Fruit fly (Drosophila melanogaster) ovary, adult (tissue): ENCODE measurements around the gene CG11686.

Experiments
- CG17801 ChIP-seq: fragments of 200-800 bp; optimal IDR thresholded peaks from 2 replicates; lab custom pipeline; 2019; ENCODE audit warnings: missing biosample characterization, mild to moderate bottlenecking, missing genetic modification characterization, moderate library complexity; ENCODE audit not compliant: partially characterized antibody

CG11686 gene

DNA sequence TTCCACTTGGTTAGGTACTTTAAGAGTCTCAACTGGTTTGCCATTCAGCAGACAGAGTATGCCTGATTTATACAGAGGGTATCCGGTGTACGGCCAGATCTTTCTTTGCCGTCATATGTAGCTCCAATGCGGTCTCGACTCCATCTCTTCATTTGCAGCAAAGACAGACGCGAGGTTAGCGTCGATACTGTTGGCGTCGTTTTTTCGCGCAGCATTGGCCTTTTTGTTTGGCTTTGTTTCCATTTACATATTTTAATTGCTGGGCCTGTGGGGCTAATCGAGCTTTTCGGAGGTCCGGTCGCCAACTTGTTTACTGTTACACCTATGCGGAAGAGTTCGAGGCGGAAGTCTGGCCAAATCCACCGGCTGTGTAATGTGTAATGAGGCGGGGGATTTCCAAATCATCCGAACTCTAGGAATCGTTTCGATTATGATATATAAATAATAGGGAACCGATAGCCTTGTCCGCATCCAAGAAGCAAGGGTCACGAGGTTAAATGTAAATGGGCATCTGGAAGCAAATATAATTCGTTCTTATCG, 14.2 kb downstream of the CG11686 start:
- TF ChIP-seq CG17801: no peak

DNA sequence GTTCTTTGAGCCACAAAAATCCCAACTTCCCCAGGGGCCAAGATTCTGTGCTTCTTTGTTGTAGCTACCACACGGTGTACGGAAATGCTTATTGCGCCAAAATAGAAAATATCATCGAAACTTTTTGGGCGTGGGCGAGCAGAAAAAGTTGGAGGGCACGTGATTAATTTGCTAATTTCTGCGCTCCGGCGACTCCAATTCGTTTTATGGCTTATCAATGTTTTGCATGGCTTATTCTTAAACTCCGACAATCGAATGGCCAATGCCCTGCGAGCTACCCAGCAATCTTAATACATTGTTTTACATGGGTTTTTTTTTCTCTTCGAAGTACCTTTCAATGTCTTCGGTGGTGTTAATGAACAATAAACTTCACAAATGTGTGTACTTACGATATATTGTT, 15.3 kb downstream of the CG11686 start:
- no peak for TF ChIP-seq CG17801

DNA sequence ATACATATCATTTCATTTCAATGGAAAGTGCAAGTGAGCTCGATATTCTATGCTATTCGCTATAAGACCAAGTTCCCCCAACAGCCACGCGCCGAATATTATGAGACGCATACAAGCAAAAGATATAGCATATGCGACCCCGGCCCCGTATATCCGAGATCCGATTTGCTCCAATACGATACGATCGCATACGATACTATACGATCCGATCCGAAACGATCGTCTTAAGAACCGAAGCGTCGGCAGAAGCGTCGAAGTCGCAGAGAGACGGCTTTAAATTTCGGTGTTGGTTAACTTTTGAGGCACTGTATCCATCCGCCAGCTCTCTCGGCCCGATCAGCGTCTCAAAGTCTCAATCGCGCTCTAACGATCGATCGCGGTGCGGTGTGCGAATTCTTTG, 19.3 kb downstream of the CG11686 start, which contains the start of gene CG8630:
Gene CG8630 (plus strand): TSS at position 303 of the 400 bp plus-strand sequence.
- no peak for TF ChIP-seq CG17801

DNA sequence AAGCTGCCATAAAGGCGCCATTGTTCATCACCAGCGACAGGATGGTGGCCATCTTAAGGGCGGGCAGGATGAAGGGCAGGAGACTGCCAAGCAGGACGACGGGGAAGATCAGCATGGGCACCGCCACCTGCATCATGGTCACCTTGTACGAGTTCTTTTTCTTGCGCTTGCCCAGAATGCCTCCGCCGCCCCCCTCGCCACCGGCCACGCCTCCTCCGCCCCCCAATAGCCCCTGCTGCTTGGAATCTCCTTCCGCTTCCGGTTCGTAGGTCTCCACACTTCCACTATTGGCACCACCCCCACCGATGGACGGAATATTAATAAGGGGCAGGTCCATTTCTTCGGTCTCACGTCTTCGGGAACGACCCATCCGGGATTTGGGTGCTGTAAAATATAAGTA, 25.0 kb downstream of the CG11686 start:
- no peak for TF ChIP-seq CG17801

DNA sequence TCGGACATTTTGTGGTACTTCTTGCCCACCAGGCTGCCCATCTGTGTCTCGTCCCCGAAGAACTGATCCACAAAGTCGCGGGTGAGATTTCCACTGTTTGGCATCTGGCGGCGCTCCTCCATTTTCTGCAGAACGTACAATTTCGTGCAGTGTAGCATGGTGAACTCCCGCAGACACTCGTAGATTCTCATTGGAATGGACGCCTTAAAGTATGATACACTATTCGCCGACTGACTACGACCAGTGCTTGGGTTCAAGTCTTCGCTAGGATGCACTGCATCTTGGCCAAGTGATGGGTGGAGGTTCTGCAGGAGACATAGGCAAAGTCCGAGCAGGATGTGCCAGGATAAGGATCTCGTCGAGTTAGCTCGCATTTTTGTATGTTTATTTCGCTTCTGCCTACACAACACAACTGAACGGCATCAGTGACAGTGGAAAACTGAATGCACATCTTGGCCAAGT, 26.0 kb downstream of the CG11686 start, which contains the start of gene CG15888:
Gene CG15888 (minus strand): TSS at position 412 of the 462 bp plus-strand sequence.
- no peak for TF ChIP-seq CG17801

DNA sequence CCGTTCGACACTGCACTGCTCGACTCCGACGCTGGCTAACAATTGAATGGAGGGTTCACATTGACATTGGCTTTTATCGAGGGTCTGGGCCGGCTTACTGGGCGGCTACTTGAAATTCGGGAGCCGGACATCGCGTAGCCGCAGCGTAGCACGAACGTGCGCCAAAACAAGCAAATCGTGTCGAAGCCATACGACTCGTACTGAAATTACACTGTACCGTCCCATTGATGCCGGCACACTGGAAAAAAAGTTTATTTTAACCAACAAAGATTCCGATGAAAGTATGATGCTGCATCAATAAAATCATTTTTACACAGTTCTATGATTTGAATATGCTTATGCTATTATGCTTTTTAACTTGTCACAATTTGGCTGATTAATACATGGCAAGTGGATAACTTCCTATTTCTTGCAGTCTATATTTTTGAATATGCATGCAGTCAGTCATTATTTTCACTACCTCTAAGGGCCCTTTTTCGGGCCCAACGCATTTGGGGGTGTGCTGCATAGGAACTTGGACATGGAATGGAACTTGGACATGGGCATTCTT, 28.7 kb downstream of the CG11686 start, which contains the start of gene apn:
Gene apn (minus strand): TSS at position 51 of the 550 bp plus-strand sequence.
- no peak for TF ChIP-seq CG17801

DNA sequence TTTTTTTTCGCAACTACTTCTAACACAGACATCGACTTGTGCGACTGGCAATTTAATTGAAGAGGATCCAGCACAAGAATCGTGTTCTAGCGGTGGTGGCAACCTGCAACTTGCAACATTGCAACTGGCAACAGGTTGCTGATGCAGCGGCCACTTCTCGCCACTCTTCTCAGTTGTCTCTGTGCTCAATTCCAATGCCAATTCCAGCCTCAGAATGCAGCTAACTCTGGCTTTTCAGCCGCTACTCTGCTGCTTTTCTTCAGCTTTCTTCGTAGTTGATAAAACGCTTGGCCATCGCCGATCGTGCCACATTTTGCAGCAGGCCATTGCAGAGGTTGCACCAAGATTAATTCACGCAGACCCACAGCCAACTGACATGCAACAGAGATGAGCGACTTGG, 30.2 kb downstream of the CG11686 start, which contains the start of gene Osi22:
Gene Osi22 (plus strand): TSS at position 301 of the 400 bp plus-strand sequence.
- no peak for TF ChIP-seq CG17801

DNA sequence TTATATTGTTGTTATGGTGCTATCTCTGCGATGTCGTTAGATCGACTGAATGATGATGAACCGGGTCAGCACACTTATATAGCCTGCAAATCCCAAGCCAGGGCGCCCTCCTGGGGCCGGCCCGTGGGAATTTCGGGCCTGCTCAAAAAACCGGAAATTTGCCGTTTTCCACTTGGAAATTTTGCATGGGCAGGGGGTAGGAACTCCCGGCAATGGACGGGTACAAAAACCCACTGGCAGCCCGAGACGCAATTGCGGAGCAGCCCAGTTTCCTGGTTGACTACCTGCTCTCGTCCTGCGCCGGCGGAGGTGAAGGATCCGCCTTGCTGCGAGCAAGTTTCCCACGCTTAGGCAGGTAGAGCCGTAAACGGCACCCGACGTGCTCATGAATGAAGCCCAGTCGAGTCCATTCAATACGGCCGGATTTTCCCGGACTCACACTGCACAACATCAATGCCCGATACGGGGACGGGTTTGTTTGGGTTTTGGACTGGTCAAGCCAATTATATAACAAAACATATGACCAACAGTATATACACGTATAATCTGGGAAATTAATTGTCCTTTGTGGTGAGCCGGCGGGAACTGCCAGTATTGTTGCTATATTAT, 33.1 kb downstream of the CG11686 start, which contains the start of gene wntD:
Gene wntD (minus strand): TSS at position 51 of the 609 bp plus-strand sequence.
- TF ChIP-seq CG17801: no peak

DNA sequence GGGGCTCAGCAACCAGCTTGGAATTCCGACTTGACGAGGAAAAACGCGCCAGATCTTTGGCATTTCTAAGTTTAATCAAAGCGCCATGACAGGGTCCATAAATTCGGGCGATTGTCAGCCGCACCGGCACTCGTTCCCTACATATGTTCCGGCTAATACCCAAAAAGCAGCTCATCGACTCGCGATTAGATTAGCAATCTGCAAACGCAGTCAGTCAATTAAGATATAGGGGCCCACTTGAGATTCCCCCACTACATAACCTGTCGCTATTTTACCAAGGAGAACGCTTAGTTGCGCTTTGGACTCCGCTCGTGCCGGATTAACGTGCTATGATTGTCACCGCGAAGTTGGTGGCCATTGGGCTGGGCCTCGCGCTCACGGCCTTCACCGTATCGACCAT, 34.3 kb downstream of the CG11686 start, which contains the start of gene CG8773:
Gene CG8773 (plus strand): TSS at position 288 of the 400 bp plus-strand sequence.
- no peak for TF ChIP-seq CG17801

DNA sequence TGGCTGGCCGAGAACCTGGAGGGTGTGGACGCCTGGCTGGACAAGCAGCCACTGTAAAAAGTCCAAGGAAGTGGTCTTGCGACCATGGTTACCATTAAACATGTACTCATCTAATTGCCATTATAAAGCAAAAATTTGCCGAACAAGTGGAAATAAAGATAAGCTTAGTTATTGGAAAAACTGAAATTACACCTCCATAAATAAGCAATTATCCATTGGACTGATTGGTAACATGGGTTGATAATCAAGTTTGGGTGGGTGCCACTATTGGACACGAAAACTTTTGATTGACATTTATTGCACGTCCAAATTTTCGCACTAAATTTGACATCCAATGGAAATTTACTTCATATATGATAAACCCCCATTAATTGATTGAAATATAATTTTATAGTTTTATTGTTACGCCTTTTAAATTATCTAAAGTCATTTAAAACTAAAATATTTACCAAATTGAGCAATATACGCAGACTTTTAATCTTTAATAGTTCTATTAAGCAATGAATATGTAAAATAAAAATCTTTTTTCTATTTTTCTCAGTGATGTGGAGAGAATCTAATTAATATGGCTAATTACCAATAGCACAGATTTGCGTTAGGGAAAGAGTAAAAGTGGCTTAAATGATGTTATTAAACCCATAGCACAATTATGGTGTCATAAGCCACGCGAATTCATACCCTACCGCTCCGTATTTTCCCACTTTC, 38.1 kb downstream of the CG11686 start, which contains the start of gene CG8774:
Gene CG8774 (plus strand): TSS at position 655 of the 705 bp plus-strand sequence.
- no peak for TF ChIP-seq CG17801

DNA sequence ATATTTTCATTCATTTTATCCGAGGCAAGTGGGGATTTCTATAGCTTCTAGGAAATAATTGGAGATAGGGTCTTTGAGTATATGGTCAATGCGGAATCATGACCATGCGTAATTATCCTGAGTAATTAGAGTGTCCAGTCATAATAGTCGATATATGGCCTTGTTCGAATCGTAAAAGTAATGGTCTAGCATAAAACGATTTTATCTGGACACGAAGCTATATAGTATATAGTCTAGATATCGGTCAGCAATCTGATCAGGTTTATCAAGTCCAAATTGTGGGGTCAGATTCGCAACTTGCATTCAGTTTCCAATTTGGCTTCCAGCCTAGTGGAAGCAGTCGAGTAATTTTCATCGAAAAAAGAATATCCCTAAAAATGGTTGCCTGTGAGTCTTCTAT, 42.2 kb downstream of the CG11686 start, which contains the start of gene CG32473:
Gene CG32473 (plus strand): TSS at position 301 of the 400 bp plus-strand sequence.
- no peak for TF ChIP-seq CG17801

DNA sequence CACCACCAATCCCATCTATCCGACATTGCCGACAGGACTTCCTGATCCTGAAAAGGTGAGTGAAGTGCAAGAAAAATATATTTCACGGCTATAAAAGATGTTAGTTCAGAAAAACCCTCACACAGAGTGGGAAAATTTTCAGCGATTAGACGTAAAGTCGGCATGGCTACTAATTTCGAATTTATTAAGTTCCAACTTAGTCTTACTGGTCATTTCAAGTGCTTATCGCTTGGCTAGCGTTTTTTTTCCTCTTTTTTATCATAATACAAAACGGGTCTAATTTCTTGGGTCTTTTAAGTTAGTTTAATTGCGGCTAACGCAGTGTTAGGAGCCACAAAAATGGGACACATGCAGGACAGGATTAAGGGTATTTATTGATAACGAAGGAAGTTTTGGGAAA, 43.0 kb downstream of the CG11686 start, which contains the start of gene CG43208:
Gene CG43208 (plus strand): TSS at position 301 of the 400 bp plus-strand sequence.
- no peak for TF ChIP-seq CG17801

DNA sequence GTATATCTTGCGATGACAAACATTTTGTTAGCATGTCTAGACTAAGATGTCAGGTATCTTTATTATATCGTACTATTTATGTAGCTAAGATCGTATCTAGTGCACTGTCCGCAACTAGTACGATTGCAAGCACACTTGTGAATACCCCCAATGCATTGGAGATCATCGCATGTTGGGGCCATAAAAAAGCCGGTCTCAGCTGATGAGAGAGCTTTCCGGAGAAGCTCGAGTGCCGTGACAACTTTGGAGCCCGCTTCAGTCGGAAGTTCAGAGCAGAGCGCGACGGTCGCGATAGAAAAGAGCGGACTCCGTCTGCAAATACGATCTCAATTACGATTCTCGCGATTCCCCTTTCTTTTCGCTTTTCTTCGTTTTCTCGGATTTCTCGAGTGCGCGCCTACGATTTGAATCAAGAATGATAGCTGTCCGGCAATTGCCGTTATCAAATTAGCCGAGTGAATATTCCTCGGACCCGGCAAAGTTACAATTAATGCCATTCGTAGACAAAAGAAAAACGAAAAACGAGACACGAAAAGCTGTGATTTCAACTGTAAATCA, 44.4 kb downstream of the CG11686 start:
- TF ChIP-seq CG17801: no peak

DNA sequence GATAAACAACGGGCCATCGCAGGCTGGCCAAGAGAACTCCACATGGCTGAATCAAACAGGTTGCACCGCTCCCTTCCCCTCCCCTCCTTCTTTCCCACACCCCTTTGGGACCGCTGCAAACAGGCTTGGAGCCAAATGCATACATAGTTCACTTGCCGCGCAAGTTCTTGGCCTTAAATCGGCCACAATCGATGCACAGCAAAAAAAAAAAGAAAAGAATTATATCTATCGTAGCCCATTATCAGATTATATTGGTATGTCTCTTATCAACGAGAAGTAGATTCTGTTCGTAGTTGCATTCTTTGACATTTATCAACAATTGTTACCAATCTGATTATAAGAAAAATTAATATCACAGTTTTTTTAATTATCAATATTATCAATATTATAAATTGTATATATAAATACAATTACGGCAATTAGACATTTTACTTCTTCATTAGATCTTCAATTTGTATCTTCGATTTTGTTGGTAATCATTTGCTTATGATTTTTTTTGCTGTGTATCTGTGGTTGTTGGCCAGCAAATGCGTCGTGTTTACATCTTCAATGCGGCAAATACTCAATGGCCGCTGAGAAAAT, 45.3 kb downstream of the CG11686 start:
- TF ChIP-seq CG17801: no peak

DNA sequence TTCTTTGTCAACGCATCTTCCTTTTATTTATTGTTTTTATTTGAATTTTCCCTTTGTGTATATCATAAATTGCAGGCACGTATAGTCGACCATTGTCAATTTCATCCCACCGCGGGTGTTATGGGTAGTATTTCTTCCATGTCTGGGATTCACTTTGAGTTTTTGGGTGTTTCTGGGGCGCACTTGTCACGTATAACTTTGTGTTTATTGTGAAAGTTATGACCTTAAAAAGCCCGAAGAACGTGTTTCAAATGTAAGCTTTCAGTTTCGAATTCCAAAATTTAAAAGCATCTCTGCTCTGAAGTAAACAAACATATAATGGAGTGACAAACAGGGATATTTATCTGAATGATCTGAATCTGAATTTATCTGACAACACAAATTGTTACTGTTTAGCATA, 46.4 kb downstream of the CG11686 start:
- no peak for TF ChIP-seq CG17801

DNA sequence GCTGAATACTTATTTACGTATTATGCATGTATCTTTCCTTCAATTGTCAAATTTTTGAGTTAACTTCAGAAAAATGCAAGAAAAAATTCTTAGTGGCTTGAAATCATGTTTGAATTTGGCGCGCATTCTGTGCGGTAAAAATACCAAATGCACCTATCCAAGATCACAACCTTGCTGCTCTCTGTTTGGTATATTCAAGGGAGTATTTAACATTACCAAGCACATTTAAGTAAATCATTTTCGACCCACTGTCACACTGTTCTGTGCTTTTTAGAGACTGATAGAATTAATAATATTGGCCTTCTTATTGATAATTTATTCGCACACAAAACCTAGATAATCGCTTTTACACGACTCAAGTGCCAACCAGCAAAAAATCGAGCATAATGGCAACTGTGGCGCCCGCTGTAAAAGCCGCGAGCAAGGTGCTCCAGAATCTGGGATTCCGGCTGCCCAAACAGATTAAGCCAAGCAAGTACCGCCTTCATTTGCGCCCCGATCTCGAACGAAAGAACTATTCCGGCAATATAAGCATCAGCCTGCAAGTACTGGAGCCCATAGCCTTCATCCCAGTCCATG, 49.1 kb downstream of the CG11686 start:
- no peak for TF ChIP-seq CG17801
